Fruit fly (Drosophila melanogaster) whole organism, prepupa: Measurements from ENCODE around the gene CG15418.

ENCODE experiments used
- CG11762 ChIP-seq: fragments of 200-800 bp; sonication (Bioruptor generic); optimal IDR thresholded peaks from 3 replicates; lab custom pipeline; 2016; ENCODE audit warnings: missing biosample characterization, missing genetic modification characterization; ENCODE audit not compliant: insufficient read depth
- CG11902 ChIP-seq: fragments of 200-800 bp; sonication (Bioruptor generic); optimal IDR thresholded peaks from 3 replicates; lab custom pipeline; 2016; ENCODE audit warnings: missing biosample characterization, missing genetic modification characterization
- CG6808 ChIP-seq: fragments of 200-800 bp; sonication (Bioruptor generic); optimal IDR thresholded peaks from 3 replicates; lab custom pipeline; 2017; ENCODE audit warnings: missing biosample characterization, missing genetic modification characterization, mild to moderate bottlenecking, moderate library complexity, missing genetic modification reagents
- CG6854 ChIP-seq: fragments of 200-800 bp; sonication (Bioruptor generic); optimal IDR thresholded peaks from 2 replicates; lab custom pipeline; 2017; ENCODE audit warnings: missing biosample characterization, mild to moderate bottlenecking, missing genetic modification characterization
- CG8632 ChIP-seq: fragments of 200-800 bp; sonication (Bioruptor generic); optimal IDR thresholded peaks from 3 replicates; lab custom pipeline; 2016; ENCODE audit warnings: missing biosample characterization, missing genetic modification characterization
- Ets96B ChIP-seq: fragments of 200-800 bp; optimal IDR thresholded peaks from 2 replicates; lab custom pipeline; 2019; ENCODE audit warnings: missing biosample characterization, mild to moderate bottlenecking, missing genetic modification characterization, moderate library complexity
- Gug ChIP-seq: fragments of 200-800 bp; sonication (Bioruptor generic); IDR thresholded peaks from 2 replicates; pipeline ENCODE4 v1.3.6; 2022; ENCODE audit warnings: missing biosample characterization, missing genetic modification characterization
- Hr39 ChIP-seq: fragments of 200-800 bp; sonication (Bioruptor generic); optimal IDR thresholded peaks from 2 replicates; lab custom pipeline; 2016; ENCODE audit warnings: missing biosample characterization, missing genetic modification characterization
- Lpt ChIP-seq: fragments of 200-800 bp; sonication (Bioruptor generic); optimal IDR thresholded peaks from 3 replicates; lab custom pipeline; 2016; ENCODE audit warnings: missing biosample characterization, missing genetic modification characterization
- Met ChIP-seq: fragments of 200-800 bp; sonication (Bioruptor generic); optimal IDR thresholded peaks from 3 replicates; lab custom pipeline; 2016; ENCODE audit warnings: missing biosample characterization, missing genetic modification characterization
- Sox102F ChIP-seq: fragments of 200-800 bp; sonication (Bioruptor generic); optimal IDR thresholded peaks from 2 replicates; lab custom pipeline; 2016; ENCODE audit warnings: missing biosample characterization, mild to moderate bottlenecking, missing genetic modification characterization
- esn ChIP-seq: fragments of 200-800 bp; sonication (Bioruptor generic); optimal IDR thresholded peaks from 2 replicates; lab custom pipeline; 2016; ENCODE audit warnings: missing biosample characterization, mild to moderate bottlenecking, missing genetic modification characterization, moderate library complexity
- fd59A ChIP-seq: fragments of 200-800 bp; sonication (Bioruptor generic); optimal IDR thresholded peaks from 2 replicates; lab custom pipeline; 2017; ENCODE audit warnings: missing biosample characterization, mild to moderate bottlenecking, missing genetic modification characterization, missing genetic modification reagents
- fkh ChIP-seq: fragments of 200-800 bp; sonication (Bioruptor generic); optimal IDR thresholded peaks from 3 replicates; lab custom pipeline; 2017; ENCODE audit warnings: missing biosample characterization, mild to moderate bottlenecking, missing genetic modification characterization, moderate library complexity

DNA sequence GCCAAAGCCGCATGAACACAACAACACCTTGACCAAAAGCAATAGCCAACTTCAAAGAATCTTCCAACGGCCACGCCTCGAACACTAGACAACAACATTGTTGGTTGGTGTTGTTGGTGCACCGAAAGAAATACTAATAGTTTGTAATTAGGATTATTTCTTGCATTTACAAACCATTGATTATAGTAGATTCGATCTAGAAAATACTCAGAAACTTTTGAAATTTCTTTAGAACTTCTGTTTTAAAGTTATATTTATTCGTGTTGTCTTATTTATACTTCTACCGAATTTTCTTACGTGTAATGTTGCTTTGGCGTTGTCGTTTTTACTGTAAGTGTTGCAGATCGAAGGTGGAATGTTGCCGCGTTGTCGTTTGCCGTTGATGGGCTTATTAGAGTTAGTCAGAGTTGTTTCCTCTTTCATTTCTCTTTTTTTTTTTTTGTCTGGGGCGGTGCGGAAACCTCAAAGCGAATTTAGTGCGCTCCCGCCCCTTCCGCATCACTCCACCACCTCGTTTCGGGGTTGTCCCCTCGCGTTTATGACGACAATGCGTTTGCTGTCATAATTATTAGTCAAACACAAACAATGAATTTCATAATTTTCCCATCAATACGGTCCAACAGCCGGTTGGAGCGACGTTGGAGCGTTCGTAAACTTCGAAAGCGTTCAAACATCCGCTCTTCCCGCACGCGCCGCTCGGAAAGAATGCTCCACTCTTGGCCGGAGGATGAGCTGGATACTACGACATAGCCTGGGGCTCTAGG lies 45.6 kb downstream of the CG15418 start, which contains the start of gene CG43815:
- no peak for TF ChIP-seq CG6854 (GFP tag; lab: Kevin White, UChicago)
- peak; percentile 23 for TF ChIP-seq Met
- TF ChIP-seq CG11902 (GFP tag; lab: Kevin White, UChicago), result no peak
- no peak for TF ChIP-seq Gug (GFP tag; lab: Robert Waterston, UW)
- no peak for TF ChIP-seq Sox102F (GFP tag; lab: Kevin White, UChicago)
- TF ChIP-seq fd59A (GFP tag; lab: Kevin White, UChicago), result no peak
- TF ChIP-seq CG11762 (GFP tag; lab: Kevin White, UChicago), result no peak
- no peak for TF ChIP-seq CG8632
- no peak for TF ChIP-seq Lpt (GFP tag; lab: Kevin White, UChicago)
- TF ChIP-seq CG6808, result no peak
- TF ChIP-seq esn (GFP tag; lab: Kevin White, UChicago), result no peak
- TF ChIP-seq fkh, result peak; percentile 67
- no peak for TF ChIP-seq Hr39 (GFP tag; lab: Kevin White, UChicago)
- peak; percentile 29 for TF ChIP-seq Ets96B
